Fruit fly (Drosophila melanogaster): ENCODE data around the gene Alg11.

DNA sequence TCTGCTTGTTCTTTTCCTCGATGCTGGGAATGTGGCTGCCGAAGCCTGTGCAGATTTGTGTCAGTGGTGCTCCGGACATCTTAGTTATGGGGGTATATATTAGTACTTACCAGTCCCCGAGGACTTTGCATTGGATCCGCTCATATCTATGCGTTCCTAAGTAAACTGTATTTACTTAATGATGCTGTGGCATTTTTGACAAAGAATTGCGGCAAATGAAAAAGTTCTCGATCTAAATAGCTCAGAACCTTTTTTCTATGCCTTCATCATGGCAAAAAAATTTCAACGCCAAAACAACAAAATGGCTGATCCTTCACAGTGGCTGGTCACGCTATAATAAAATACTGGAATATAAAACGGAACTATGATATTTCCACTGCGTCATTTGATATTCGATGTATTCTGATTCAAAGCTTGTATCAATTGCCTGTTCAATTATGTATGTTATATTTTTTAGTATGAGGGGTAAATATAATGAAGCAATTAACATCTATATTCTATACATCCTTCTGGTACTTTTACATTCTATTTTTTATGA, 8.6 kb downstream of the Alg11 start, which contains the start of gene MED1:
- no peak for TF ChIP-seq ttk (optimal IDR thresholded peaks at IDR 0.05)
- no peak for TF ChIP-seq insv (optimal IDR thresholded peaks at IDR 0.05)
- TF ChIP-seq Myc (optimal IDR thresholded peaks at IDR 0.05): no peak
- no peak for TF ChIP-seq psq (optimal IDR thresholded peaks at IDR 0.05)
- no peak for TF ChIP-seq Sin3A (optimal IDR thresholded peaks at IDR 0.05)

Measured in Kc167 (cell line).